Fruit fly (Drosophila melanogaster) whole organism, embryonic: ENCODE results near the gene spas.

Experiments
- Abd-B ChIP-seq: fragments of 200-800 bp; sonication (Bioruptor generic); optimal IDR thresholded peaks from 2 replicates; lab custom pipeline; 2018; ENCODE audit warnings: missing biosample characterization, mild to moderate bottlenecking, missing genetic modification characterization, moderate library complexity
- BEAF-32 ChIP-seq: fragments of 200-800 bp; sonication (Bioruptor generic); optimal IDR thresholded peaks from 3 replicates; lab custom pipeline; 2017; ENCODE audit warnings: missing biosample characterization, missing genetic modification characterization, mild to moderate bottlenecking, moderate library complexity, missing genetic modification reagents
- Bdp1 ChIP-seq: fragments of 200-800 bp; sonication (Bioruptor generic); optimal IDR thresholded peaks from 3 replicates; lab custom pipeline; 2016; ENCODE audit warnings: missing biosample characterization, missing genetic modification characterization
- CG11560 ChIP-seq: fragments of 200-800 bp; sonication (Bioruptor generic); IDR thresholded peaks from 3 replicates; pipeline ENCODE4 v1.3.6; 2022; ENCODE audit warnings: missing biosample characterization, missing genetic modification characterization
- CG13287 ChIP-seq: fragments of 200-800 bp; sonication (Bioruptor generic); IDR thresholded peaks from 2 replicates; pipeline ENCODE4 v1.3.6; 2022; ENCODE audit warnings: missing biosample characterization, missing genetic modification characterization; ENCODE audit not compliant: partially characterized antibody
- CG13624 ChIP-seq: fragments of 200-800 bp; sonication (Bioruptor generic); optimal IDR thresholded peaks from 2 replicates; lab custom pipeline; 2016; ENCODE audit warnings: missing biosample characterization, missing genetic modification characterization
- CG14441 ChIP-seq: fragments of 200-800 bp; sonication (Bioruptor generic); IDR thresholded peaks from 2 replicates; pipeline ENCODE4 v1.3.6; 2022; ENCODE audit warnings: missing biosample characterization, missing genetic modification characterization
- CG15514 ChIP-seq: fragments of 200-800 bp; sonication (Bioruptor generic); optimal IDR thresholded peaks from 3 replicates; lab custom pipeline; 2017; ENCODE audit warnings: missing biosample characterization, missing genetic modification characterization, mild to moderate bottlenecking, moderate library complexity, missing genetic modification reagents
- CG17385 ChIP-seq: fragments of 200-800 bp; sonication (Bioruptor generic); optimal IDR thresholded peaks from 3 replicates; lab custom pipeline; 2018; ENCODE audit warnings: missing biosample characterization, mild to moderate bottlenecking, missing genetic modification characterization
- CG17829 ChIP-seq: fragments of 200-800 bp; optimal IDR thresholded peaks from 2 replicates; lab custom pipeline; 2019; ENCODE audit warnings: missing biosample characterization, mild to moderate bottlenecking, missing genetic modification characterization, moderate library complexity
- CG18599 ChIP-seq: fragments of 200-800 bp; sonication (Bioruptor generic); optimal IDR thresholded peaks from 3 replicates; lab custom pipeline; 2017; ENCODE audit warnings: missing biosample characterization, missing genetic modification characterization, mild to moderate bottlenecking, moderate library complexity, missing genetic modification reagents
- CG2116 ChIP-seq: fragments of 200-800 bp; sonication (Bioruptor generic); optimal IDR thresholded peaks from 3 replicates; lab custom pipeline; 2018; ENCODE audit warnings: missing biosample characterization, mild to moderate bottlenecking, missing genetic modification characterization
- CG34422 ChIP-seq: fragments of 200-800 bp; sonication (Bioruptor generic); IDR thresholded peaks from 3 replicates; pipeline ENCODE4 v1.3.6; 2022; ENCODE audit warnings: missing biosample characterization, missing genetic modification characterization
- CG3995 ChIP-seq: fragments of 200-800 bp; sonication (Bioruptor generic); optimal IDR thresholded peaks from 3 replicates; lab custom pipeline; 2016; ENCODE audit warnings: missing biosample characterization, missing genetic modification characterization
- CG4282 ChIP-seq: fragments of 200-800 bp; sonication (Bioruptor generic); optimal IDR thresholded peaks from 2 replicates; lab custom pipeline; 2016; ENCODE audit warnings: missing biosample characterization, missing genetic modification characterization
- CG6689 ChIP-seq: fragments of 200-800 bp; sonication (Bioruptor generic); IDR thresholded peaks from 2 replicates; pipeline ENCODE4 v1.3.6; 2022; ENCODE audit warnings: missing biosample characterization, missing genetic modification characterization
- CG7786 ChIP-seq: fragments of 200-800 bp; sonication (Bioruptor generic); optimal IDR thresholded peaks from 2 replicates; lab custom pipeline; 2016; ENCODE audit warnings: missing biosample characterization, missing genetic modification characterization
- CG8281 ChIP-seq: fragments of 200-800 bp; sonication (Bioruptor generic); optimal IDR thresholded peaks from 2 replicates; lab custom pipeline; 2018; ENCODE audit warnings: missing biosample characterization, mild to moderate bottlenecking, missing genetic modification characterization, moderate library complexity
- CG8924 ChIP-seq: fragments of 200-800 bp; optimal IDR thresholded peaks from 3 replicates; lab custom pipeline; 2019; ENCODE audit warnings: missing biosample characterization, mild to moderate bottlenecking, missing genetic modification characterization, moderate library complexity
- CG9437 ChIP-seq: fragments of 200-800 bp; sonication (Bioruptor generic); optimal IDR thresholded peaks from 2 replicates; lab custom pipeline; 2018; ENCODE audit warnings: missing biosample characterization, mild to moderate bottlenecking, missing genetic modification characterization
- Dll ChIP-seq: fragments of 200-800 bp; sonication (Bioruptor generic); IDR thresholded peaks from 4 replicates; pipeline ENCODE4 v1.3.6; 2022; ENCODE audit warnings: missing biosample characterization, missing genetic modification characterization; ENCODE audit not compliant: partially characterized antibody
- Dp ChIP-seq: fragments of 200-800 bp; sonication (Bioruptor generic); optimal IDR thresholded peaks from 2 replicates; lab custom pipeline; 2018; ENCODE audit warnings: missing biosample characterization, mild to moderate bottlenecking, missing genetic modification characterization, moderate library complexity
- Dref ChIP-seq: fragments of 200-800 bp; sonication (Bioruptor generic); IDR thresholded peaks from 2 replicates; pipeline ENCODE4 v1.3.6; 2022; ENCODE audit warnings: missing biosample characterization, missing genetic modification characterization
- E2f2 ChIP-seq: fragments of 200-800 bp; sonication (Bioruptor generic); IDR thresholded peaks from 2 replicates; pipeline ENCODE4 v1.3.6; 2022; ENCODE audit warnings: missing biosample characterization, missing genetic modification characterization
- HmgZ ChIP-seq: fragments of 200-800 bp; sonication (Bioruptor generic); optimal IDR thresholded peaks from 2 replicates; lab custom pipeline; 2018; ENCODE audit warnings: missing biosample characterization, mild to moderate bottlenecking, missing genetic modification characterization
- Lhr ChIP-seq: fragments of 200-800 bp; sonication (Bioruptor generic); optimal IDR thresholded peaks from 3 replicates; lab custom pipeline; 2017; ENCODE audit warnings: mild to moderate bottlenecking, missing biosample characterization, missing genetic modification reagents, missing genetic modification characterization
- MBD-R2 ChIP-seq: fragments of 200-800 bp; sonication (Bioruptor generic); IDR thresholded peaks from 2 replicates; pipeline ENCODE4 v1.3.6; 2022; ENCODE audit warnings: missing biosample characterization, missing genetic modification characterization
- MESR4 ChIP-seq: fragments of 200-800 bp; sonication (Bioruptor generic); optimal IDR thresholded peaks from 2 replicates; lab custom pipeline; 2018; ENCODE audit warnings: missing biosample characterization, mild to moderate bottlenecking, missing genetic modification characterization, moderate library complexity
- Meics ChIP-seq: fragments of 200-800 bp; sonication (Bioruptor generic); optimal IDR thresholded peaks from 2 replicates; lab custom pipeline; 2017; ENCODE audit warnings: missing biosample characterization, mild to moderate bottlenecking, missing genetic modification characterization
- Pdp1 ChIP-seq, 2 experiments: fragments of 200-800 bp; sonication (Bioruptor generic); optimal IDR thresholded peaks; 3 replicates each; lab custom pipeline; 2016; ENCODE audit warnings: missing biosample characterization in 2 of 2, missing genetic modification characterization in 2 of 2, mild to moderate bottlenecking in 1 of 2, moderate library complexity in 1 of 2
- Poxn ChIP-seq: fragments of 200-800 bp; sonication (Bioruptor generic); IDR thresholded peaks from 2 replicates; pipeline ENCODE4 v1.3.6; 2022; ENCODE audit warnings: missing biosample characterization, missing genetic modification characterization
- Scr ChIP-seq: fragments of 200-800 bp; sonication (Bioruptor generic); IDR thresholded peaks from 2 replicates; pipeline ENCODE4 v1.3.6; 2022; ENCODE audit warnings: missing biosample characterization, missing genetic modification characterization; ENCODE audit not compliant: partially characterized antibody
- aop ChIP-seq: fragments of 200-800 bp; sonication (Bioruptor generic); IDR thresholded peaks from 2 replicates; pipeline ENCODE4 v1.3.6; 2022; ENCODE audit warnings: missing biosample characterization, missing genetic modification characterization
- bowl ChIP-seq: fragments of 200-800 bp; sonication (Bioruptor generic); IDR thresholded peaks from 2 replicates; pipeline ENCODE4 v1.3.6; 2022; ENCODE audit warnings: missing biosample characterization, missing genetic modification characterization
- crp ChIP-seq, 2 experiments: fragments of 200-800 bp; sonication (Bioruptor generic); optimal IDR thresholded peaks; 2 replicates in 1 of 2; 3 replicates in 1 of 2; lab custom pipeline; 2017; ENCODE audit warnings: missing biosample characterization in 2 of 2, missing genetic modification characterization in 2 of 2, mild to moderate bottlenecking in 1 of 2, moderate library complexity in 1 of 2
- dan ChIP-seq: fragments of 200-800 bp; sonication (Bioruptor generic); IDR thresholded peaks from 2 replicates; pipeline ENCODE4 v1.3.6; 2022; ENCODE audit warnings: missing biosample characterization, missing genetic modification characterization
- dimm ChIP-seq: fragments of 200-800 bp; sonication (Bioruptor generic); IDR thresholded peaks from 2 replicates; pipeline ENCODE4 v1.3.6; 2022; ENCODE audit warnings: missing biosample characterization, missing genetic modification characterization
- grn ChIP-seq: fragments of 200-800 bp; sonication (Bioruptor generic); optimal IDR thresholded peaks from 3 replicates; lab custom pipeline; 2017; ENCODE audit warnings: missing biosample characterization, missing genetic modification characterization
- hbn ChIP-seq: fragments of 200-800 bp; sonication (Bioruptor generic); IDR thresholded peaks from 2 replicates; pipeline ENCODE4 v1.3.6; 2022; ENCODE audit warnings: missing biosample characterization, missing genetic modification characterization; ENCODE audit not compliant: partially characterized antibody
- ken ChIP-seq: fragments of 200-800 bp; sonication (Bioruptor generic); IDR thresholded peaks from 3 replicates; pipeline ENCODE4 v1.3.6; 2022; ENCODE audit warnings: missing biosample characterization, missing genetic modification characterization
- lbe ChIP-seq: fragments of 200-800 bp; sonication (Bioruptor generic); optimal IDR thresholded peaks from 2 replicates; lab custom pipeline; 2016; ENCODE audit warnings: missing biosample characterization, mild to moderate bottlenecking, missing genetic modification characterization
- p53 ChIP-seq: fragments of 200-800 bp; sonication (Bioruptor generic); optimal IDR thresholded peaks from 2 replicates; lab custom pipeline; 2016; ENCODE audit warnings: missing biosample characterization, missing genetic modification characterization
- pzg ChIP-seq: fragments of 200-800 bp; sonication (Bioruptor generic); optimal IDR thresholded peaks from 3 replicates; lab custom pipeline; 2018; ENCODE audit warnings: missing biosample characterization, mild to moderate bottlenecking, missing genetic modification characterization, moderate library complexity
- rib ChIP-seq: fragments of 200-800 bp; sonication (Bioruptor generic); IDR thresholded peaks from 2 replicates; pipeline ENCODE4 v1.3.6; 2022; ENCODE audit warnings: missing biosample characterization, missing genetic modification characterization
- row ChIP-seq: fragments of 200-800 bp; sonication (Bioruptor generic); IDR thresholded peaks from 3 replicates; pipeline ENCODE4 v1.3.6; 2022; ENCODE audit warnings: missing biosample characterization, missing genetic modification characterization
- sens ChIP-seq: fragments of 200-800 bp; sonication (Bioruptor generic); peaks from one replicate; lab custom pipeline; 2016; ENCODE audit warnings: missing biosample characterization, missing genetic modification characterization
- sob ChIP-seq: fragments of 200-800 bp; sonication (Bioruptor generic); IDR thresholded peaks from 2 replicates; pipeline ENCODE4 v1.3.6; 2022; ENCODE audit warnings: missing biosample characterization, missing genetic modification characterization
- trem ChIP-seq: fragments of 200-800 bp; optimal IDR thresholded peaks from 3 replicates; lab custom pipeline; 2019; ENCODE audit warnings: missing biosample characterization, mild to moderate bottlenecking, missing genetic modification characterization, moderate library complexity

Gene spas

DNA sequence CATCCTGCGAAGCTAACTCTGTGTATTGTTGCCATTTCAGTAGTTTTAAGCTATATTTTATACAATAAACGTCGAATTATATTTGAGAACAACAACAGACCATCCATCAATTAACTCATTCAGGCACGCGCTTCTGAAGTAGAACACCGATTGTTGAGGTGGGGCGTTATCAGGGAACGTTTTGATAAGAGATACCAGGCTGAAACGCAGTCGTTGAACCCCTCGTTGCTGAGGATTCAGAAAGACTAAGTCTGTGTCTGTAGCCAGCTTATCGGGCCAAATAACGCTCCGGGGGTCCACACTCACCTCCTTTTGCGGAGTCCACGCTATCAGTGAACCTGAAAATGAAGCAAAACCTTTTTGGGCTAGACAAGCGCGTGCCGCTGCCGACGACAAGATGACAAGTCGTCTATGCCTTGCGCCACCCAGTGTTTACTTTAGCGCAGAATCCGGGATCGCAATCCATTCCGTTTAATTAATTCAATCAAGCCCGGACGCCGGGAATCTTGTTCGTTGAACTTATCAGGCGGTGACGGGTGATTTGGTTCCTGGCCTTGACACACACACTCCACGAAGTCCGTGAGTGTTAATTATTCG, 15.6 kb downstream of the spas start (continued):
- TF ChIP-seq HmgZ (peak; percentile 25), grn (peak; percentile 9), Bdp1 (GFP tag; lab: Kevin White, UChicago) (no peak)
- TF ChIP-seq, all 482 proteins: peak for 16

dm6 chr3R:24054227-24054626, 16.2 kb downstream of the spas start, which contains the start of gene CG6000:
Gene CG6000, plus strand, starts transcription at chr3R:24054391.
- TF ChIP-seq Dll (GFP tag; lab: Robert Waterston, UW) (0 out of 4 replicates have a peak, but pooled peaks have one; percentile 33), CG14441 (GFP tag; lab: Robert Waterston, UW) (no peak), dimm (GFP tag; lab: Robert Waterston, UW) (no peak), Dref (GFP tag; lab: Robert Waterston, UW) (peak; percentile 38; the same call in 1 of the 2 replicates), bowl (GFP tag; lab: Robert Waterston, UW) (no peak), crp (GFP tag; optimal IDR thresholded peaks at IDR 0.05; lab: Kevin White, UChicago) (peak in 1 of 2 experiments; percentile 87), trem (tag; lab: Kevin White, UChicago) (peak; percentile 31), CG3995 (GFP tag; lab: Kevin White, UChicago) (peak; percentile 60), CG18599 (GFP tag; lab: Kevin White, UChicago) (no peak), Pdp1 (GFP tag; optimal IDR thresholded peaks at IDR 0.05; lab: Kevin White, UChicago) (peak in 1 of 2 experiments; percentile 97), MESR4 (peak; percentile 20), p53 (GFP tag; lab: Kevin White, UChicago) (no peak), aop (no peak), Scr (peak; percentile 29; the same call in 1 of the 2 replicates), CG2116 (GFP tag; lab: Kevin White, UChicago) (peak; percentile 5), CG34422 (GFP tag; lab: Robert Waterston, UW) (peak; percentile 6; the same call in 1 of the 3 replicates), rib (GFP tag; lab: Robert Waterston, UW) (no peak), E2f2 (GFP tag; lab: Robert Waterston, UW) (peak; percentile 90), CG9437 (GFP tag; lab: Kevin White, UChicago) (peak; percentile 22), CG13287 (GFP tag; lab: Robert Waterston, UW) (peak; percentile 49; the same call in 1 of the 2 replicates), CG11560 (tag; lab: Robert Waterston, UW) (peak; percentile 39; the same call in 1 of the 3 replicates), CG4282 (GFP tag; lab: Kevin White, UChicago) (no peak), Meics (GFP tag; lab: Kevin White, UChicago) (no peak), Poxn (GFP tag; lab: Robert Waterston, UW) (no peak), CG17829 (tag; lab: Kevin White, UChicago) (no peak), CG8924 (peak; percentile 5), lbe (GFP tag; lab: Kevin White, UChicago) (peak; percentile 10), dan (no peak), CG15514 (peak; percentile 44), hbn (GFP tag; lab: Robert Waterston, UW) (0 out of 2 replicates have a peak, but pooled peaks have one; percentile 31), CG8281 (no peak), Dp (peak; percentile 88), CG13624 (GFP tag; lab: Kevin White, UChicago) (no peak), row (GFP tag; lab: Robert Waterston, UW) (no peak), sens (GFP tag; lab: Kevin White, UChicago) (peak; percentile 73), pzg (GFP tag; lab: Kevin White, UChicago) (peak; percentile 33), Abd-B (GFP tag; lab: Kevin White, UChicago) (no peak), CG17385 (GFP tag; lab: Kevin White, UChicago) (no peak), ken (GFP tag; lab: Robert Waterston, UW) (no peak), CG6689 (GFP tag; lab: Robert Waterston, UW) (no peak), MBD-R2 (GFP tag; lab: Robert Waterston, UW) (peak; percentile 55), BEAF-32 (GFP tag; lab: Kevin White, UChicago) (peak; percentile 9), CG7786 (GFP tag; lab: Kevin White, UChicago) (no peak), sob (no peak), Lhr (GFP tag; lab: Kevin White, UChicago) (no peak)
